Worm (Caenorhabditis elegans) whole organism, L4 larva: ENCODE data around the gene F56D1.1.

ENCODE experiments used
- fos-1 ChIP-seq: fragments of 150-350 bp; optimal IDR thresholded peaks from 2 replicates; lab custom pipeline; 2014; ENCODE audit warnings: missing biosample characterization, missing genetic modification characterization
- nhr-11 ChIP-seq: fragments of 150-350 bp; optimal IDR thresholded peaks from 2 replicates; lab custom pipeline; 2014; ENCODE audit warnings: missing biosample characterization, missing genetic modification characterization
- nhr-237 ChIP-seq: sonication (generic microtip); optimal IDR thresholded peaks from 2 replicates; lab custom pipeline; 2017; ENCODE audit warnings: missing biosample characterization, missing genetic modification characterization
- pha-4 ChIP-seq, 2 experiments: fragments of 150-350 bp in 1 of 2; fragments of 200-800 bp in 1 of 2; sonication (Bioruptor generic) in 1 of 2; IDR thresholded peaks in 1 of 2; optimal IDR thresholded peaks in 1 of 2; 2 replicates each; pipeline versions ENCODE4 v1.3.6 to Lab custom; 2014 to 2022; ENCODE audit warnings: missing genetic modification characterization in 2 of 2, missing genetic modification reagents in 2 of 2, missing biosample characterization in 1 of 2, missing compliant biosample characterization in 1 of 2

DNA sequence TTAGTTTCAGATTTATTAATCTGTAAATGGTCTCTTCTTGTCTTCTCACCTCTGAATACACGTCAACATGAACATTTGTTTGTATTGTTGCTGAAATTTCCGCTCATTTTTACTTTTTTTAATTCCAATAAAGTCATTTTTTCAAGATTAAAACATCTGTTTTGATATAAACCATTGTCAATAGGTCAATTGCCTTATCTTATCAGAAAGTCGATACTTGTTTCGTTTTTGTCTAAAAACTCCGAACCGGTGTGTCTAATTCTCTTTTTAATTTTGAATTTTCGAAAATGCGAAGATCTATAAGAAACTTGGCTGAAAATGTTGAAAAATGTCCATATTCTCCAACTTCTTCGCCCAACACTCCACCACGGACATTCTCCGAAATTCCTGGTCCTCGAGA is 25.3 kb downstream of the F56D1.1 start, which contains the start of gene cyp-44A1:
- no peak for TF ChIP-seq nhr-11
- no peak for TF ChIP-seq nhr-237 (tag; lab: Kevin White, UChicago)
- TF ChIP-seq fos-1 (tag; lab: Kevin White, UChicago) = no peak
- no peak for TF ChIP-seq pha-4 (GFP tag; IDR thresholded peaks at IDR 0.05; lab: Robert Waterston, UW)
- no peak for TF ChIP-seq pha-4 (tag; optimal IDR thresholded peaks at IDR 0.05; lab: Kevin White, UChicago)
